Worm (Caenorhabditis elegans): Measurements from ENCODE around the gene nhr-104.

The nhr-104 gene

ce11 chrIV:4821054-4821453 is 32.6 kb upstream of the nhr-104 start, which contains the start of gene H06H21.8:
H06H21.8 (minus strand) TSS chrIV:4821131.
- TF ChIP-seq elt-2 (tag; optimal IDR thresholded peaks at IDR 0.05), result peak; percentile 80
- no peak for TF ChIP-seq mdl-1 (tag; optimal IDR thresholded peaks at IDR 0.05)
- peak; percentile 69 for TF ChIP-seq pqm-1 (tag; optimal IDR thresholded peaks at IDR 0.05)

- TF ChIP-seq mml-1 (tag; optimal IDR thresholded peaks at IDR 0.05), result no peak
- TF ChIP-seq hmg-11 (tag; optimal IDR thresholded peaks at IDR 0.05), result no peak
These were observed 25.7 kb upstream of the nhr-104 start, which contains the start of gene srw-94 for ce11 chrIV:4814185-4814584. srw-94 (plus strand) TSS chrIV:4814485.

ce11 chrIV:4811863-4812262 is 23.4 kb upstream of the nhr-104 start, which contains the start of gene srw-95:
srw-95 (plus strand) TSS chrIV:4812075.
- TF ChIP-seq sea-2 (GFP tag; optimal IDR thresholded peaks at IDR 0.05) (no peak), ZK546.5 (tag; optimal IDR thresholded peaks at IDR 0.05) (no peak), zag-1 (tag; optimal IDR thresholded peaks at IDR 0.05) (no peak), nhr-67 (tag; optimal IDR thresholded peaks at IDR 0.05) (no peak), ceh-82 (tag; optimal IDR thresholded peaks at IDR 0.05) (no peak), nhr-25 (tag; optimal IDR thresholded peaks at IDR 0.05) (no peak), egl-27 (tag; optimal IDR thresholded peaks at IDR 0.05) (no peak), nhr-77 (tag; optimal IDR thresholded peaks at IDR 0.05) (no peak), hmg-11 (tag; optimal IDR thresholded peaks at IDR 0.05) (no peak), aly-2 (tag; optimal IDR thresholded peaks at IDR 0.05) (no peak), ama-1 (optimal IDR thresholded peaks at IDR 0.05) (no peak), R02D3.7 (tag; optimal IDR thresholded peaks at IDR 0.05) (no peak)

- no peak for TF ChIP-seq nhr-77 (tag; optimal IDR thresholded peaks at IDR 0.05)
- TF ChIP-seq lsy-12 (tag; optimal IDR thresholded peaks at IDR 0.05), result no peak
- no peak for TF ChIP-seq mml-1 (tag; optimal IDR thresholded peaks at IDR 0.05)
- TF ChIP-seq fos-1 (tag; optimal IDR thresholded peaks at IDR 0.05), result no peak
- peak; percentile 11 for TF ChIP-seq elt-2 (tag; optimal IDR thresholded peaks at IDR 0.05)
- no peak for TF ChIP-seq nhr-28 (tag; optimal IDR thresholded peaks at IDR 0.05)
- TF ChIP-seq ama-1 (optimal IDR thresholded peaks at IDR 0.05), result no peak
- TF ChIP-seq ztf-4 (tag; optimal IDR thresholded peaks at IDR 0.05), result no peak
- peak; percentile 39 for TF ChIP-seq R02D3.7 (tag; optimal IDR thresholded peaks at IDR 0.05)
- no peak for TF ChIP-seq ZK546.5 (tag; optimal IDR thresholded peaks at IDR 0.05)
- no peak for TF ChIP-seq elt-3 (tag; optimal IDR thresholded peaks at IDR 0.05)
- TF ChIP-seq nhr-237 (tag; optimal IDR thresholded peaks at IDR 0.05), result no peak
- peak; percentile 79 for TF ChIP-seq snpc-4 (tag; optimal IDR thresholded peaks at IDR 0.05)
- no peak for TF ChIP-seq nhr-12 (tag; optimal IDR thresholded peaks at IDR 0.05)
- peak; percentile 27 for TF ChIP-seq nhr-43 (tag; optimal IDR thresholded peaks at IDR 0.05; ENCODE audit: poor library complexity, severe bottlenecking)
- TF ChIP-seq lin-15B (tag; optimal IDR thresholded peaks at IDR 0.05), result peak; percentile 74
- TF ChIP-seq skn-1 (tag; optimal IDR thresholded peaks at IDR 0.05), result no peak
- no peak for TF ChIP-seq fkh-2 (tag; optimal IDR thresholded peaks at IDR 0.05)
- no peak for TF ChIP-seq egl-5 (tag; optimal IDR thresholded peaks at IDR 0.05)
- TF ChIP-seq elt-1 (tag; optimal IDR thresholded peaks at IDR 0.05), result no peak
- peak; percentile 77 for TF ChIP-seq nfya-1 (tag; optimal IDR thresholded peaks at IDR 0.05; ENCODE audit: insufficient read depth)
- TF ChIP-seq hmg-11 (tag; optimal IDR thresholded peaks at IDR 0.05), result peak; percentile 77
- no peak for TF ChIP-seq mdl-1 (tag; optimal IDR thresholded peaks at IDR 0.05)
- peak; percentile 8 for TF ChIP-seq pqm-1 (tag; optimal IDR thresholded peaks at IDR 0.05)
- no peak for TF ChIP-seq nhr-25 (tag; optimal IDR thresholded peaks at IDR 0.05)
- TF ChIP-seq nhr-76 (tag; optimal IDR thresholded peaks at IDR 0.05), result no peak
- TF ChIP-seq ceh-9 (tag; optimal IDR thresholded peaks at IDR 0.05), result no peak
- TF ChIP-seq lin-39 (tag; optimal IDR thresholded peaks at IDR 0.05), result peak; percentile 72
- TF ChIP-seq nhr-23 (tag; optimal IDR thresholded peaks at IDR 0.05), result peak; percentile 63
- TF ChIP-seq ztf-11 (tag; optimal IDR thresholded peaks at IDR 0.05), result no peak
- TF ChIP-seq sea-2 (GFP tag; optimal IDR thresholded peaks at IDR 0.05), result no peak
These were observed 22.0 kb upstream of the nhr-104 start, which contains the start of gene eif-1.A for ce11 chrIV:4810377-4810984. eif-1.A (plus strand) TSS chrIV:4810934.
